Worm (Caenorhabditis elegans) whole organism, L4 larva: ENCODE data around the gene arrd-13.

Source experiments
- F37D6.2 ChIP-seq: sonication (generic microtip); optimal IDR thresholded peaks from 2 replicates; lab custom pipeline; 2016; ENCODE audit warnings: mild to moderate bottlenecking, missing genetic modification characterization, missing compliant biosample characterization
- fos-1 ChIP-seq: fragments of 150-350 bp; optimal IDR thresholded peaks from 2 replicates; lab custom pipeline; 2014; ENCODE audit warnings: missing biosample characterization, missing genetic modification characterization
- lin-13 ChIP-seq: fragments of 150-350 bp; optimal IDR thresholded peaks from 2 replicates; lab custom pipeline; 2014; ENCODE audit warnings: missing biosample characterization, missing genetic modification reagents, missing genetic modification characterization
- madf-5 ChIP-seq, 2 experiments: fragments of 200-800 bp; sonication (Bioruptor generic); IDR thresholded peaks; 2 replicates each; pipeline ENCODE4 v1.3.6; 2022; ENCODE audit warnings: missing compliant biosample characterization in 2 of 2, missing genetic modification characterization in 2 of 2
- nhr-28 ChIP-seq: fragments of 150-350 bp; optimal IDR thresholded peaks from 2 replicates; lab custom pipeline; 2014; ENCODE audit warnings: missing biosample characterization, missing genetic modification characterization
- pha-4 ChIP-seq, 2 experiments: fragments of 150-350 bp in 1 of 2; fragments of 200-800 bp in 1 of 2; sonication (Bioruptor generic) in 1 of 2; IDR thresholded peaks in 1 of 2; optimal IDR thresholded peaks in 1 of 2; 2 replicates each; pipeline versions ENCODE4 v1.3.6 to Lab custom; 2014 to 2022; ENCODE audit warnings: missing genetic modification characterization in 2 of 2, missing genetic modification reagents in 2 of 2, missing biosample characterization in 1 of 2, missing compliant biosample characterization in 1 of 2
- snpc-4 ChIP-seq: fragments of 150-350 bp; optimal IDR thresholded peaks from 2 replicates; lab custom pipeline; 2014; ENCODE audit warnings: missing biosample characterization, missing genetic modification characterization
- unc-130 ChIP-seq: sonication (generic microtip); optimal IDR thresholded peaks from 2 replicates; lab custom pipeline; 2016; ENCODE audit warnings: missing genetic modification reagents, missing genetic modification characterization, missing compliant biosample characterization

DNA sequence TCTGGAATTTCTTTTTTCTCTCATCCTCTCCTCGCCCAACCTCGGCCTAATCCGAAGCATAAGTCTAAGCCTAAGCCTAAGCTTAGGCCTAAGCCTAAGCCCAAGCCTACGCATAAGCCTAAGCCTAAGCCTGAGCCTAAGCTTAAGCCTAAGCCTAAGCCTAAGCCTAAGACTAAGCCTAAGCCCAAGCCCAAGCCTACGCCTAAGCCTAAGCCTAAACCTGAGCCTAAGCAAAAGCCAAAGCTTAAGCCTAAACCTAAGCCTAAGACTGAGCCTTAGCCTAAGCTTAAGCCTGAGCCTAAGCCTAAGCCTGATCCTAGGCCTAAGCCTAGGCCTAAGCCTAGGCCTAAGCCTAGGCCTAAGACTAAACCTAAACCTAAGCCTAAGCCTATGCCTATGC lies 38.1 kb downstream of the arrd-13 start:
- TF ChIP-seq unc-130 (GFP tag; lab: Kevin White, UChicago) = no peak
- TF ChIP-seq F37D6.2 = no peak
- no peak for TF ChIP-seq fos-1 (tag; lab: Kevin White, UChicago)
- no peak for TF ChIP-seq nhr-28 (tag; lab: Kevin White, UChicago)
- TF ChIP-seq snpc-4 (tag; lab: Kevin White, UChicago) = no peak
- TF ChIP-seq lin-13 (GFP tag; lab: Kevin White, UChicago) = no peak
- no peak for TF ChIP-seq madf-5 (GFP tag; IDR thresholded peaks at IDR 0.05; lab: Robert Waterston, UW)
- no peak for TF ChIP-seq pha-4 (GFP tag; IDR thresholded peaks at IDR 0.05; lab: Robert Waterston, UW)
- no peak for TF ChIP-seq pha-4 (tag; optimal IDR thresholded peaks at IDR 0.05; lab: Kevin White, UChicago)
